Worm (Caenorhabditis elegans) whole organism, L1 larva: ENCODE measurements around the gene srx-125.

Experiments
- C04F5.9 ChIP-seq: sonication (generic microtip); optimal IDR thresholded peaks from 2 replicates; lab custom pipeline; 2016; ENCODE audit warnings: missing genetic modification characterization, missing compliant biosample characterization
- C34B4.2 ChIP-seq: sonication (generic microtip); optimal IDR thresholded peaks from 2 replicates; lab custom pipeline; 2017; ENCODE audit warnings: mild to moderate bottlenecking, missing genetic modification characterization, missing compliant biosample characterization
- F16B12.6 ChIP-seq: fragments of 150-350 bp; optimal IDR thresholded peaks from 2 replicates; lab custom pipeline; 2014; ENCODE audit warnings: missing biosample characterization, missing genetic modification characterization
- aha-1 ChIP-seq: fragments of 150-350 bp; optimal IDR thresholded peaks from 2 replicates; lab custom pipeline; 2014; ENCODE audit warnings: missing biosample characterization, missing genetic modification characterization
- alr-1 ChIP-seq: fragments of 200-800 bp; sonication (Bioruptor generic); optimal IDR thresholded peaks from 2 replicates; lab custom pipeline; 2018; ENCODE audit warnings: borderline replicate concordance, mild to moderate bottlenecking, missing genetic modification characterization, missing compliant biosample characterization
- aly-2 ChIP-seq: fragments of 150-350 bp; optimal IDR thresholded peaks from 2 replicates; lab custom pipeline; 2014; ENCODE audit warnings: missing biosample characterization, missing genetic modification characterization
- ama-1 ChIP-seq: fragments of 150-350 bp; optimal IDR thresholded peaks from 2 replicates; lab custom pipeline; 2014
- blmp-1 ChIP-seq: fragments of 150-350 bp; optimal IDR thresholded peaks from 2 replicates; lab custom pipeline; 2014; ENCODE audit warnings: missing biosample characterization, missing genetic modification characterization
- ceh-63 ChIP-seq: fragments of 200-800 bp; sonication (Bioruptor generic); optimal IDR thresholded peaks from 2 replicates; lab custom pipeline; 2018; ENCODE audit warnings: mild to moderate bottlenecking, missing genetic modification characterization, missing compliant biosample characterization
- ceh-8 ChIP-seq: fragments of 200-800 bp; sonication (Bioruptor generic); optimal IDR thresholded peaks from 2 replicates; lab custom pipeline; 2018; ENCODE audit warnings: mild to moderate bottlenecking, missing genetic modification characterization, moderate library complexity, missing compliant biosample characterization
- ceh-90 ChIP-seq: sonication (generic microtip); optimal IDR thresholded peaks from 2 replicates; lab custom pipeline; 2016; ENCODE audit warnings: missing genetic modification characterization, missing compliant biosample characterization
- ces-1 ChIP-seq: fragments of 150-350 bp; optimal IDR thresholded peaks from 2 replicates; lab custom pipeline; 2014; ENCODE audit warnings: missing biosample characterization, missing genetic modification reagents, missing genetic modification characterization
- dsc-1 ChIP-seq: sonication (generic microtip); optimal IDR thresholded peaks from 2 replicates; lab custom pipeline; 2016; ENCODE audit warnings: mild to moderate bottlenecking, missing genetic modification characterization, missing compliant biosample characterization
- efl-1 ChIP-seq, 4 experiments: fragments of 150-350 bp; optimal IDR thresholded peaks in 3 of 4; peaks in 1 of 4; 1 replicate in 1 of 4; 2 replicates in 3 of 4; lab custom pipeline; 2014; ENCODE audit warnings: missing biosample characterization in 2 of 4, missing genetic modification characterization in 2 of 4, missing genetic modification reagents in 2 of 4
- efl-3 ChIP-seq: fragments of 200-800 bp; sonication (Bioruptor generic); optimal IDR thresholded peaks from 2 replicates; lab custom pipeline; 2018; ENCODE audit warnings: mild to moderate bottlenecking, missing genetic modification characterization, missing compliant biosample characterization
- ets-5 ChIP-seq: fragments of 200-800 bp; sonication (Bioruptor generic); IDR thresholded peaks from 2 replicates; pipeline ENCODE4 v1.3.6; 2022; ENCODE audit warnings: missing genetic modification characterization, missing compliant biosample characterization
- fkh-4 ChIP-seq: sonication (generic microtip); optimal IDR thresholded peaks from 2 replicates; lab custom pipeline; 2016; ENCODE audit warnings: missing compliant biosample characterization, missing genetic modification characterization, borderline replicate concordance
- hlh-17 ChIP-seq: fragments of 200-800 bp; sonication (Bioruptor generic); optimal IDR thresholded peaks from 2 replicates; lab custom pipeline; 2018; ENCODE audit warnings: missing genetic modification characterization, mild to moderate bottlenecking, missing compliant biosample characterization, moderate library complexity, borderline replicate concordance
- hpl-2 ChIP-seq: fragments of 150-350 bp; optimal IDR thresholded peaks from 2 replicates; lab custom pipeline; 2014; ENCODE audit warnings: missing biosample characterization, missing genetic modification reagents, missing genetic modification characterization
- jun-1 ChIP-seq: fragments of 150-350 bp; optimal IDR thresholded peaks from 2 replicates; lab custom pipeline; 2014; ENCODE audit warnings: missing biosample characterization, missing genetic modification reagents, missing genetic modification characterization
- lin-13 ChIP-seq: fragments of 150-350 bp; optimal IDR thresholded peaks from 2 replicates; lab custom pipeline; 2014; ENCODE audit warnings: missing biosample characterization, missing genetic modification reagents, missing genetic modification characterization
- lin-14 ChIP-seq: fragments of 200-800 bp; sonication (Bioruptor generic); optimal IDR thresholded peaks from 2 replicates; lab custom pipeline; 2018; ENCODE audit warnings: mild to moderate bottlenecking, missing genetic modification characterization, moderate library complexity, missing compliant biosample characterization
- lin-39 ChIP-seq: fragments of 150-350 bp; optimal IDR thresholded peaks from 2 replicates; lab custom pipeline; 2014; ENCODE audit warnings: missing biosample characterization, missing genetic modification reagents, missing genetic modification characterization
- lsy-2 ChIP-seq, 2 experiments: fragments of 150-350 bp; optimal IDR thresholded peaks; 2 replicates each; lab custom pipeline; 2014; ENCODE audit warnings: missing biosample characterization in 2 of 2, missing genetic modification characterization in 2 of 2
- mab-9 ChIP-seq: fragments of 200-800 bp; sonication (Bioruptor generic); IDR thresholded peaks from 2 replicates; pipeline ENCODE4 v1.3.6; 2022; ENCODE audit warnings: missing genetic modification reagents, missing genetic modification characterization, missing compliant biosample characterization
- mdl-1 ChIP-seq, 2 experiments: fragments of 150-350 bp; optimal IDR thresholded peaks; 2 replicates each; lab custom pipeline; 2014 to 2017; ENCODE audit warnings: missing biosample characterization in 2 of 2, missing genetic modification characterization in 2 of 2, inconsistent platforms in 1 of 2
- mep-1 ChIP-seq: fragments of 150-350 bp; optimal IDR thresholded peaks from 2 replicates; lab custom pipeline; 2014; ENCODE audit warnings: missing biosample characterization, missing genetic modification characterization
- nhr-19 ChIP-seq: fragments of 200-800 bp; sonication (Bioruptor generic); conservative IDR thresholded peaks from 2 replicates; pipeline ENCODE4 v1.3.6; 2022; ENCODE audit warnings: missing genetic modification characterization, missing compliant biosample characterization
- nhr-20 ChIP-seq: sonication (generic microtip); optimal IDR thresholded peaks from 2 replicates; lab custom pipeline; 2016; ENCODE audit warnings: mild to moderate bottlenecking, missing genetic modification characterization, missing compliant biosample characterization
- nhr-47 ChIP-seq: sonication (generic microtip); optimal IDR thresholded peaks from 2 replicates; lab custom pipeline; 2016; ENCODE audit warnings: mild to moderate bottlenecking, missing genetic modification characterization, moderate library complexity, missing compliant biosample characterization
- nhr-71 ChIP-seq: sonication (generic microtip); optimal IDR thresholded peaks from 2 replicates; lab custom pipeline; 2016; ENCODE audit warnings: mild to moderate bottlenecking, missing genetic modification characterization, moderate library complexity, missing compliant biosample characterization
- nhr-84 ChIP-seq: sonication (generic microtip); optimal IDR thresholded peaks from 2 replicates; lab custom pipeline; 2017; ENCODE audit warnings: missing biosample characterization, missing genetic modification characterization
- nhr-85 ChIP-seq: sonication (generic microtip); peaks from one replicate; lab custom pipeline; 2016; ENCODE audit warnings: missing genetic modification characterization, inconsistent platforms, missing compliant biosample characterization
- nhr-90 ChIP-seq: sonication (generic microtip); optimal IDR thresholded peaks from 2 replicates; lab custom pipeline; 2016; ENCODE audit warnings: mild to moderate bottlenecking, missing genetic modification characterization, missing compliant biosample characterization; ENCODE audit not compliant: poor library complexity
- pax-3 ChIP-seq: fragments of 200-800 bp; sonication (Bioruptor generic); optimal IDR thresholded peaks from 2 replicates; lab custom pipeline; 2018; ENCODE audit warnings: mild to moderate bottlenecking, missing genetic modification characterization, moderate library complexity, missing compliant biosample characterization
- rnt-1 ChIP-seq: sonication (generic microtip); optimal IDR thresholded peaks from 2 replicates; lab custom pipeline; 2016; ENCODE audit warnings: mild to moderate bottlenecking, missing genetic modification characterization, moderate library complexity, missing compliant biosample characterization
- skn-1 ChIP-seq: fragments of 150-350 bp; optimal IDR thresholded peaks from 2 replicates; lab custom pipeline; 2014; ENCODE audit warnings: missing biosample characterization, missing genetic modification characterization
- snpc-4 ChIP-seq: fragments of 150-350 bp; optimal IDR thresholded peaks from 2 replicates; lab custom pipeline; 2014; ENCODE audit warnings: missing biosample characterization, missing genetic modification characterization
- snu-23 ChIP-seq: sonication (generic microtip); optimal IDR thresholded peaks from 2 replicates; lab custom pipeline; 2016; ENCODE audit warnings: missing genetic modification characterization, missing compliant biosample characterization
- sox-4 ChIP-seq: sonication (generic microtip); optimal IDR thresholded peaks from 2 replicates; lab custom pipeline; 2016; ENCODE audit warnings: missing genetic modification characterization, missing compliant biosample characterization
- sptf-1 ChIP-seq: fragments of 150-350 bp; optimal IDR thresholded peaks from 2 replicates; lab custom pipeline; 2014; ENCODE audit warnings: missing biosample characterization, missing genetic modification characterization
- sup-37 ChIP-seq: fragments of 200-800 bp; sonication (Bioruptor generic); optimal IDR thresholded peaks from 2 replicates; lab custom pipeline; 2018; ENCODE audit warnings: mild to moderate bottlenecking, missing genetic modification characterization, missing compliant biosample characterization
- swsn-7 ChIP-seq: sonication (generic microtip); optimal IDR thresholded peaks from 2 replicates; lab custom pipeline; 2016; ENCODE audit warnings: missing genetic modification characterization, missing compliant biosample characterization
- tlp-1 ChIP-seq: fragments of 150-350 bp; optimal IDR thresholded peaks from 2 replicates; lab custom pipeline; 2014; ENCODE audit warnings: missing biosample characterization, missing genetic modification characterization
- unc-130 ChIP-seq: fragments of 150-350 bp; optimal IDR thresholded peaks from 2 replicates; lab custom pipeline; 2017; ENCODE audit warnings: missing biosample characterization, missing genetic modification characterization, inconsistent platforms
- unc-62 ChIP-seq: fragments of 150-350 bp; optimal IDR thresholded peaks from 2 replicates; lab custom pipeline; 2014; ENCODE audit warnings: missing biosample characterization, missing genetic modification reagents, missing genetic modification characterization
- vab-15 ChIP-seq: sonication (generic microtip); optimal IDR thresholded peaks from 2 replicates; lab custom pipeline; 2017; ENCODE audit warnings: missing genotype, mild to moderate bottlenecking, missing genetic modification characterization, missing compliant biosample characterization
- xbp-1 ChIP-seq: sonication (generic microtip); optimal IDR thresholded peaks from 2 replicates; lab custom pipeline; 2016; ENCODE audit warnings: missing genetic modification characterization, missing compliant biosample characterization

Gene srx-125

ce11 chrV:13391378-13392258, 24.5 kb downstream of the srx-125 start, which contains the start of gene somi-1 (continued):
- TF ChIP-seq mab-9 (GFP tag; lab: Robert Waterston, UW) (no peak), vab-15 (tag; lab: Kevin White, UChicago) (no peak), alr-1 (tag; lab: Kevin White, UChicago) (no peak), skn-1 (tag; lab: Kevin White, UChicago) (no peak), rnt-1 (tag; lab: Kevin White, UChicago) (peak; percentile 1), C04F5.9 (tag; lab: Kevin White, UChicago) (no peak), hpl-2 (GFP tag; lab: Kevin White, UChicago) (no peak)

- TF ChIP-seq ces-1 (GFP tag; lab: Kevin White, UChicago) (no peak), sup-37 (GFP tag; lab: Kevin White, UChicago) (no peak), lin-39 (tag; lab: Kevin White, UChicago) (no peak), lsy-2 (tag; optimal IDR thresholded peaks at IDR 0.05; lab: Kevin White, UChicago) (peak; percentile 9 to 24), snpc-4 (no peak), lin-13 (GFP tag; lab: Kevin White, UChicago) (no peak), nhr-84 (tag; lab: Kevin White, UChicago) (no peak), lin-14 (peak; percentile 46), tlp-1 (tag; lab: Kevin White, UChicago) (no peak), unc-62 (GFP tag; lab: Kevin White, UChicago) (no peak), C04F5.9 (tag; lab: Kevin White, UChicago) (no peak), nhr-47 (tag; lab: Kevin White, UChicago) (peak; percentile 18), aha-1 (tag; lab: Kevin White, UChicago) (no peak), aly-2 (tag; lab: Kevin White, UChicago) (no peak), ceh-63 (no peak), F16B12.6 (tag; lab: Kevin White, UChicago) (no peak), ceh-8 (GFP tag; lab: Kevin White, UChicago) (no peak), nhr-90 (tag; lab: Kevin White, UChicago) (no peak), snu-23 (GFP tag; lab: Kevin White, UChicago) (peak; percentile 49), nhr-19 (GFP tag; lab: Robert Waterston, UW) (peak; percentile 49; the same call in 1 of the 2 replicates), pax-3 (tag; lab: Kevin White, UChicago) (no peak), rnt-1 (tag; lab: Kevin White, UChicago) (peak; percentile 79), efl-3 (GFP tag; lab: Kevin White, UChicago) (no peak), efl-1 (optimal IDR thresholded peaks at IDR 0.05; lab: Kevin White, UChicago) (no peak), efl-1 (GFP tag; optimal IDR thresholded peaks at IDR 0.05 in 1 of 2; lab: Kevin White, UChicago) (peak in 1 of 2 experiments; percentile 92), jun-1 (tag; lab: Kevin White, UChicago) (no peak), ama-1 (lab: Kevin White, UChicago) (no peak), sptf-1 (tag; lab: Kevin White, UChicago) (no peak), ceh-90 (no peak), fkh-4 (tag; lab: Kevin White, UChicago) (no peak), mep-1 (tag; lab: Kevin White, UChicago) (no peak), ets-5 (GFP tag; lab: Robert Waterston, UW) (no peak), sox-4 (tag; lab: Kevin White, UChicago) (no peak), nhr-20 (tag; lab: Kevin White, UChicago) (peak; percentile 25), mdl-1 (tag; optimal IDR thresholded peaks at IDR 0.05; lab: Kevin White, UChicago) (peak in 1 of 2 experiments; percentile 17), swsn-7 (tag; lab: Kevin White, UChicago) (peak; percentile 36), nhr-85 (tag; lab: Kevin White, UChicago) (peak; percentile 53), C34B4.2 (no peak), nhr-71 (tag; lab: Kevin White, UChicago) (peak; percentile 67), dsc-1 (tag; lab: Kevin White, UChicago) (peak; percentile 9), xbp-1 (tag; lab: Kevin White, UChicago) (peak; percentile 12), hlh-17 (GFP tag; lab: Kevin White, UChicago) (no peak), blmp-1 (tag; lab: Kevin White, UChicago) (peak; percentile 74), unc-130 (peak; percentile 62)
Observed at ce11 chrV:13393333-13393803, 26.2 kb downstream of the srx-125 start.
